Fruit fly (Drosophila melanogaster) whole organism, embryonic: ENCODE measurements around the gene mRpS14.

Source experiments
- Hey ChIP-seq: fragments of 200-800 bp; sonication (Bioruptor generic); optimal IDR thresholded peaks from 3 replicates; lab custom pipeline; 2018; ENCODE audit warnings: missing biosample characterization, mild to moderate bottlenecking, missing genetic modification characterization
- knrl ChIP-seq: fragments of 200-800 bp; sonication (Bioruptor generic); IDR thresholded peaks from 3 replicates; pipeline ENCODE4 v1.3.6; 2022; ENCODE audit warnings: missing biosample characterization, missing genetic modification characterization; ENCODE audit not compliant: partially characterized antibody
- twi ChIP-seq: fragments of 200-800 bp; optimal IDR thresholded peaks from 2 replicates; lab custom pipeline; 2019; ENCODE audit warnings: missing biosample characterization, mild to moderate bottlenecking, missing genetic modification characterization, moderate library complexity

The mRpS14 gene

DNA sequence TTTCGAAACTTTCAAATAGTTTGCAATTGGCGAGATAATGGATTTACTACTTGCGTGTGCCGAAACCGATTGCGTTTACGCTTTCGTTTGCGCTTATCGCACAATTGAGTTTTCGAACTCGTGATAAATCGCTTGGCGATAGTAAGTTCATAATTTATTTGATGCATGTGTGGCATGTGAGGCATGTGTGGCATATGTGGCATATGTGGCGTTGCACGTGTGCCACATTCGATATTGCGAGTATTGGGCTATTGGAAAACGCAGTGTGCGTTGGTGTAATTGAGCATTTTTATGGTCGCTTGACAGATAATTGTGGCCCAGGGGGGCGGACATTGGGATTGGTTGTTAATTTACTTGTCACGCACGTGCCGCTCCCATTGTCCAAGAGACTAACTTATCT lies 46.3 kb downstream of the mRpS14 start:
- TF ChIP-seq knrl (GFP tag; lab: Robert Waterston, UW) (no peak), twi (tag; lab: Kevin White, UChicago) (peak; percentile 95), Hey (peak; percentile 63)
